Worm (Caenorhabditis elegans) whole organism, midembryonic: ENCODE data around the gene K09H11.9.

Experiments
- T22C8.4 ChIP-seq: fragments of 200-800 bp; sonication (Bioruptor generic); IDR thresholded peaks from 2 replicates; pipeline ENCODE4 v1.3.6; 2022; ENCODE audit warnings: missing genetic modification characterization, missing compliant biosample characterization
- cog-1 ChIP-seq: sonication (generic microtip); optimal IDR thresholded peaks from 2 replicates; lab custom pipeline; 2016; ENCODE audit warnings: missing genetic modification characterization, missing compliant biosample characterization
- flt-1 ChIP-seq: fragments of 200-800 bp; sonication (Bioruptor generic); IDR thresholded peaks from 2 replicates; pipeline ENCODE4 v1.3.6; 2022; ENCODE audit warnings: missing genetic modification characterization, missing compliant biosample characterization
- klf-2 ChIP-seq: fragments of 200-800 bp; sonication (Bioruptor generic); conservative IDR thresholded peaks from 2 replicates; pipeline ENCODE4 v1.3.6; 2022; ENCODE audit warnings: missing genetic modification reagents, missing genetic modification characterization, missing compliant biosample characterization
- med-1 ChIP-seq: sonication (generic microtip); optimal IDR thresholded peaks from 2 replicates; lab custom pipeline; 2017; ENCODE audit warnings: missing genetic modification characterization, mild to moderate bottlenecking, missing compliant biosample characterization, antibody characterized with exemption, missing genetic modification reagents; ENCODE audit not compliant: insufficient read depth
- ref-1 ChIP-seq: fragments of 200-800 bp; sonication (Bioruptor generic); conservative IDR thresholded peaks from 2 replicates; pipeline ENCODE4 v1.3.6; 2022; ENCODE audit warnings: missing genetic modification reagents, missing genetic modification characterization, missing compliant biosample characterization
- tab-1 ChIP-seq: fragments of 200-800 bp; sonication (Bioruptor generic); IDR thresholded peaks from 2 replicates; pipeline ENCODE4 v1.3.6; 2022; ENCODE audit warnings: missing genetic modification characterization, missing compliant biosample characterization
- ztf-23 ChIP-seq: fragments of 200-800 bp; sonication (Bioruptor generic); IDR thresholded peaks from 2 replicates; pipeline ENCODE4 v1.3.6; 2022; ENCODE audit warnings: missing genetic modification reagents, missing genetic modification characterization, missing compliant biosample characterization
- ztf-29 ChIP-seq: fragments of 200-800 bp; sonication (Bioruptor generic); IDR thresholded peaks from 2 replicates; pipeline ENCODE4 v1.3.6; 2022; ENCODE audit warnings: missing genetic modification reagents, missing genetic modification characterization, missing compliant biosample characterization

K09H11.9 gene

DNA sequence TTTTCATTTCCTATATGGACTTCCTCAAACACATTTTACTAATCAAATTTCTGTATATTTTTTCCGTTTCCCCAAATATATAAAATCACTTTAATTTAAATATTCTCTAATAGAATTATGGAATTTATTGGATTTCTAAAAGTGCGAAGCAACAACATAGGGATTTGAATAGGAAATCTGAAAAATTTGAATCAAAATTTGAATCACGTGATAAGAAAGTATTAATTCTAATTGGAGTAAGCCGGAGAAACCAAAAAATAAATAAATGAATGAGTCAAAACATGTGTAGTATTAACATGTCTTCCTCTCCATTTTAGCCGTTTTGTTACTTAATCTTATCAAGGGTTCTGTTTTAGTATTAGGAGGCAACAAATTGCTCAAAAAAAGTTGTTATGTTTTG, 24.8 kb upstream of the K09H11.9 start:
- TF ChIP-seq flt-1 (no peak), ztf-29 (no peak), klf-2 (no peak), tab-1 (no peak), cog-1 (no peak), ref-1 (GFP tag; lab: Robert Waterston, UW) (no peak), T22C8.4 (no peak), ztf-23 (GFP tag; lab: Robert Waterston, UW) (no peak), med-1 (GFP tag; lab: Kevin White, UChicago) (no peak)

DNA sequence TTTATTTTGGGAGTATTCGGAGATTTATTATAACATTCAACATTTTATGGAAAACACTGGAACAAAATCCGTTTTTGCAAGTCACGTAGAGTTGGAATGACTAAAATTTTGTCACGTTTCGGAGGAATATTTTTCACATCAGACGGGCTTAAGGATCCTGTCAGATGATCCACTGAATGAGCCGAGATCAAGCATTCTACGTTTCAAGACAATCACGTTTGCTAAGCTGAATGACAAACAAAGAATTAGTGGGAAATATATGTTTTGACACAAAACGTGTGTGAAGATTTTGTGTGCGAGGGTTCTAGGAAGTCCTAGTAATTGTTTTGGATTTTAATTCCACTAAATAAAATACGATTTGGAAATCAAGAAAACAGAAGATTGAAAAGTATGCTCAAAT, 23.0 kb upstream of the K09H11.9 start:
- no peak for TF ChIP-seq klf-2
- no peak for TF ChIP-seq ztf-23 (GFP tag; lab: Robert Waterston, UW)
- no peak for TF ChIP-seq cog-1
- no peak for TF ChIP-seq flt-1
- TF ChIP-seq ref-1 (GFP tag; lab: Robert Waterston, UW) = no peak
- TF ChIP-seq tab-1 = no peak
- TF ChIP-seq ztf-29 = no peak
- no peak for TF ChIP-seq T22C8.4
- no peak for TF ChIP-seq med-1 (GFP tag; lab: Kevin White, UChicago)

DNA sequence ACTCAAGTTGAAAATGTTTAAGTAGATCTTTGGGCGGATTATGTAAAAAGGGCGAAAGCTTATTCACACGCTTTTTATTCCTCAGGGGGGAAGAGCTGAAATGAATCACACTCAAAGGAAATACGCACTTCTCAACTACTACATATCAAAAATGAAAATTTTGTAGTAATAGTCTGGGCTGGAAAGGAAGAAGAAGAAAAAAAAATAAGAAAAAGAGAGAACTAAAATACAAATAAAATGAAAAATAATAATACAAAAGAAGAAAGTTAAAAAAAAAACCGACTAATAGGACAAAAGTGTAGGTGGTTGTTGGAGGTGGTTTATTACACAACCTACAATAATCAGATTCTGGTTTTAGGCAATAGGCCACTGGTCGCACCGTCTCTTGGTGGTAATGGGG, 19.7 kb upstream of the K09H11.9 start, which contains the start of gene K09H11.6:
K09H11.6 (minus strand) TSS at position 101 of the 400 bp plus-strand sequence.
- TF ChIP-seq cog-1 (no peak), ztf-23 (GFP tag; lab: Robert Waterston, UW) (no peak), klf-2 (no peak), ztf-29 (no peak), flt-1 (no peak), T22C8.4 (no peak), med-1 (GFP tag; lab: Kevin White, UChicago) (no peak), tab-1 (no peak), ref-1 (GFP tag; lab: Robert Waterston, UW) (no peak)

DNA sequence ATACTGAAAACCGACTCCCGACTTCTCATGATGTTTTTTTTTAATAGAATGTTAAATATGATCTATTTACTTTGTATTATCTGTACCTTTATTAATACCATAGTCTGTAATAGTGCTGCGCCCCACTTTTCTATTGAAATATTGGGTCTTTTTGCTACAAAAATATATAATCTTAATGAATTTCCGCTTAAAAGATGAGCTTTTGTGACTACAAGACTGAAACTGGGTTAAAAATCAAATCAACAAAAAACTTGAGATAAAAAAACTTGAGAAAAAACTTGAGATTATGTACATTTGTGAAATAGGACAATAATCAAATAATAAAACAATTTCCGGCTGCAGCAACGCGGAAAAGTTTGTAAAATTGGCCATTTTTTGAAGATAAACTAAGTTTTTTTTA, 14.4 kb upstream of the K09H11.9 start, which contains the start of gene K09H11.15:
K09H11.15 (minus strand) TSS at position 101 of the 400 bp plus-strand sequence.
- TF ChIP-seq ztf-23 (GFP tag; lab: Robert Waterston, UW) (no peak), tab-1 (no peak), ztf-29 (no peak), T22C8.4 (no peak), ref-1 (GFP tag; lab: Robert Waterston, UW) (no peak), flt-1 (no peak), med-1 (GFP tag; lab: Kevin White, UChicago) (no peak), cog-1 (no peak), klf-2 (no peak)

DNA sequence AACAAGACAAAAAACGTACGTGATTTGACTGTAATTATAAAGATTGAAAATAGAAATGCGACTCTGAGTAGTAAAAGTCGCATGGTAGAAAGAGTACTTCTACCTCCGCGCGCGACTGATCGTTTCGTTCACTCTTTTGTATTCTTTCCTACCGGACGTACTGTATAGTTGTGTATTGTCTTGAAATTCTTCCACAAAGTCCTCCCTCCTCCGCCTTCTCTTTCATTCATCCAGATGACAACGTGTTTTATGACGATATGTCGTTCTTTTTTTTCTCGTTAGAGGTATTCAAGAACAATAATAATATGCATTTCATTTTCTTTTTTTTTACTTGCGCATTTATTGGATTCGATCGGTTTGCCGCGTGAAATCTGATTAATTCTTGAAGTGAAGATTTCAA, 10.1 kb upstream of the K09H11.9 start, which contains the start of gene K09H11.4:
K09H11.4 (minus strand) TSS at position 101 of the 400 bp plus-strand sequence.
- TF ChIP-seq ztf-29 (no peak), cog-1 (no peak), flt-1 (no peak), med-1 (GFP tag; lab: Kevin White, UChicago) (no peak)

DNA sequence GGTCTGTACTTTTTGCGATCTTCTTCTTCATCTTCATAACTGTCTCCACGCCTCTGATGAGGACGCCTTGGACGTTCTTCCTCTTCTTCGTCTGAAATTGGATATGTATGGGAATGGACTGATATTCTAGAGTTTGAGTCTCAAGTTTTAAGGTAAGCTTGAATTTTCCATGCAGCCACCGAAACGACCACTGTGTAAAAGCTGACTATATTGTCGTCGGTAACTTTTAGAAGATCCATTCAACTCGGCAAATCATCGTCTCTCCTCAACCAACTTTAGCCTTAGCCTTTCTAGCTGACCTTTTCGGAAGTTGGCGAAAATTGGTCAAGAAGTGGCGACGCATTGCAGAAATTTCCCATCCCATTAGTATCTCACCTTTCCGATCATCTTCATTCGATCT, 8.0 kb upstream of the K09H11.9 start:
- TF ChIP-seq klf-2 = no peak
- TF ChIP-seq ztf-23 (GFP tag; lab: Robert Waterston, UW) = no peak
- no peak for TF ChIP-seq tab-1

DNA sequence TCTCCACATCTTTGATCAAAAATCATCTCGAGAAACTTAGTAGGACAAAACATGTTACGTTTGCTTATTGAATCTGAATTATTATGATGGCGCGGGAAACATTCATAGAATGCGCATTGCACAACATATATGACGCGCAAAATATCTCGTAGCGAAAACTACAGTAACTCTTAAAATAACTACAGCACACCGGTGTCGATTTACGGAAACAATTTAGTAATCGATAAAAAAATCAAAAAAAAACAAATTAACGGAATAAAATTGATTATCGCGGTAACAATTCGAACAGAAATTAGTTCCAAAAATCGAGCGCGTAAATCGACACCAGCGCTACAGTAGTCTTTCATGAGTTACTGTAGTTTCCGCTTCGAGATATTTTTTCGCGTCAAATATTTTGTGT, 5.7 kb upstream of the K09H11.9 start:
- no peak for TF ChIP-seq cog-1

DNA sequence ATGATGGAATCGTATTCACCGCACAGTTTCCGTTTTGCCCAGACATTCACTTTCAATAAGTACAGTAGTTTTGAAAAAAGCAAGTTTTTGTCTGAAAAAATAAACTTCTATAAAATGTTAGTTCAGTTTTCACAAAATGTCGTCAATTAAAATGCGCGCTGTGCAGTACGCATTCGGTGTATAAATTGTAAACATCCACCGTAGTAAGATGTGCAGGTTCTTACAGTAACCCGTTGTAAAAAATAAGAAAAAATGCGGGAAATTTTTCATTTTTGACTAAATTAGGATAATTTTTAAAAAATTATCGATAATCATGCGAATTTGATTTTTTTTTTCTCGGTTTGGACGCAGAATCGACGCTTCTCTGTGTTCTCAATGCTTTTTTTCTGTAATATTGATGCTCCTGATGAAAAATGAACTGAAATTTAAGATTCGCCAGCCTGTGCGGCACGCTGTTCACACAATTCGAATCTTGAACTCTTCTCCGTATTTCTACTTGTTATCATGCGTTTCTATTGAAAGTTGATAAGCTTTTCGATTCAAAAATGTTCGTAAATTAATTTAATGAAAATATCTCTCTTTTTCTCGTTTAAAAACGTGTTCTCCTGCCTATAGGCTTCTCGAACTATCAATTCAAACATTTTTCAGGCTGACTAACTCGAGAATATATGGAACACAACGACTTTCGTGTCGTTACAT, 978 bp upstream of the K09H11.9 start, which contains the start of gene rga-3:
rga-3 (plus strand) TSS at position 649 of the 699 bp plus-strand sequence.
- TF ChIP-seq ztf-29 (no peak), ref-1 (GFP tag; lab: Robert Waterston, UW) (no peak), cog-1 (no peak), tab-1 (no peak), ztf-23 (GFP tag; lab: Robert Waterston, UW) (no peak), klf-2 (no peak)

DNA sequence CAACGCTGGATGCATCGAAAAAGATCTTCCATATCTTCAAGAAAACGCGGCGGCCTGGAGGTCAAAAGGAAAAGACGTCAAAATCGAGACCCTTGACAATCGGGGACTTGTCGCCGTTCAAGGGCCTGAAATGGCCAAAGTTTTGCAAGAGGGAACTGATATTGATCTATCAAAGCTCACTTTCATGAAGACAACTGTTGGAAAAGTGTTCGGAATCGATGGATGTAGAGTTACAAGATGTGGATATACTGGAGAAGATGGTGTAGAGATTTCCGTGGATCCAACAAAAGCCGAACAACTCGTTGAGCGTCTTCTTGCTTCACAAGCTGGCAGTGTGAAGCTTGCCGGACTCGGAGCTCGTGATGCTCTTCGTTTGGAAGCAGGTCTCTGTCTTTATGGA, 2.9 kb downstream of the K09H11.9 start:
- TF ChIP-seq ztf-29 = no peak
- no peak for TF ChIP-seq cog-1
- TF ChIP-seq flt-1 = no peak
- no peak for TF ChIP-seq T22C8.4
- TF ChIP-seq ztf-23 (GFP tag; lab: Robert Waterston, UW) = no peak
- no peak for TF ChIP-seq med-1 (GFP tag; lab: Kevin White, UChicago)
- TF ChIP-seq klf-2 = no peak
- TF ChIP-seq ref-1 (GFP tag; lab: Robert Waterston, UW) = no peak
- TF ChIP-seq tab-1 = no peak

DNA sequence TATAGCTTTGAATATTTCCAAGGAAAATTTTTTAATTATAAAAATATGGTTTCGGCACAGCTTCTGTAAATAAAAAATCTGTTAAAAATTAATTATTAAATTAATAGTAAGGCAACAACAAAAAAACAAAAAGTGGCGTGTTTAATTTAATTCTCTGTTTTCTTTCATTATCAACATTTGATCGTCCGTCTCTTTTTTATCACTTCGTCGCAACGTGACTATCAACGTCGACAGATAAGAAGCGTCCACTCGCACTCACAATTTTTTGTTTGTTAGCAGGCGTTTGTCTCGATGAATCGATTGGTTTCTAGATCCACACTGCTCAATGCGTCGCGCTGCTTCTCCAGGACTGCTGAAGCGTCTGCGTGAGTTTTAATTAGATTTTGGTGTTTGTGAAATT, 3.8 kb downstream of the K09H11.9 start, which contains the start of gene gcst-1:
gcst-1 (plus strand) TSS at position 277 of the 400 bp plus-strand sequence.
- TF ChIP-seq tab-1 (no peak), ztf-29 (no peak), ztf-23 (GFP tag; lab: Robert Waterston, UW) (no peak), klf-2 (no peak), med-1 (GFP tag; lab: Kevin White, UChicago) (no peak), T22C8.4 (no peak), flt-1 (no peak), ref-1 (GFP tag; lab: Robert Waterston, UW) (no peak), cog-1 (no peak)

DNA sequence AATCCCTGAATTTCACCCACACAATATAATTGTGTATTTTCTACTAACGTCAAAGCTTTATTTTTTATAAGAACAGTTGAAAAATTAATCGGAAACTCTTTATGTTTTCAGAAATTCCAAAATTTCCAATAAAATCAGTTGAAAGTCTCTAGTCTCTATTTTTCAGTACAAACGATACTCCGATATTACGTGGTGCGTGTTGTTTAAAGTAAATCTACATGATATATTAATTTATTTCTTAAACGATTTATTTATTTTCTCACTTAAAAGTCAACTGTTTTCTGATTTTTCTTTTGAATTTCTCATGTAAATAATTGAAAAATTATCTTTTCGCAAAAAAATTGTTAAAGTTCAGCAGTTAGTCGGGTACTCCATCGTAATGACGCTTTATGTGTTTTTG, 4.2 kb downstream of the K09H11.9 start:
- TF ChIP-seq ref-1 (GFP tag; lab: Robert Waterston, UW) = no peak
- TF ChIP-seq flt-1 = no peak
- TF ChIP-seq cog-1 = no peak
- no peak for TF ChIP-seq klf-2
- TF ChIP-seq ztf-23 (GFP tag; lab: Robert Waterston, UW) = no peak
- no peak for TF ChIP-seq med-1 (GFP tag; lab: Kevin White, UChicago)
- TF ChIP-seq T22C8.4 = no peak
- no peak for TF ChIP-seq ztf-29
- TF ChIP-seq tab-1 = no peak
